Worm (Caenorhabditis elegans): ENCODE data around the gene K01C8.2.

The K01C8.2 gene

DNA sequence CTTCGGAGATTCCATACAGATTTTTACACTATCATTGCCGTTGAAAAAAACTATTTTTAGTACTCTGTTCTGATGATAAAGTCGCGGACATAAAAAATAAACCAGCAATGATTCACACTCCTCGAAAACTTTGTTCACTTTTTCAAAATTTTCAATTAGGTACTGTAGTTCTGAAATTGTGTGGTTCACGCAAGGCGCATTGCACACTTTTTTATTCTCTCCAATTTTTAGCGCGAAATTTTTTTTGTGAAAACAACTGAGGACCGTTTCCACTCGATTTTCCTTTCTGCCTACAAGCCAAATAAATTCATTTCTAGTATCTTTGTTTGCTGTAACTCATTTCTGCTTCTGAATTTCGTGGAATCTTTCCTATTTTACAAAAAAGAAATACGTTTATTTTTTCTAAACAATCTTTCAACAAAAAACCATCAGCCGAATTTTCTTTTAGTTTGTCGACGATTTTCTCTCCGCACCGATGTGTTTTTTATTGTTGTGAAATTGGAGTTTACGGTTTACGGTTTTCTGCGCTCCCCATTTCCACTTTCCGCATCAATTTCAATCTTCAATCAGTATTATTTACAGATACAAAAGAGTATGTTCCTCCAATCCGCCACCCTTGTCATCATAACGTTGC lies 16.0 kb downstream of the K01C8.2 start, which contains the start of gene F35C11.5 (continued):
- TF ChIP-seq mes-4 (tag; optimal IDR thresholded peaks at IDR 0.05) (no peak), ZK185.1 (tag; optimal IDR thresholded peaks at IDR 0.05; ENCODE audit: poor library complexity, severe bottlenecking) (no peak), dpff-1 (tag; optimal IDR thresholded peaks at IDR 0.05) (no peak), F57C9.4 (tag; optimal IDR thresholded peaks at IDR 0.05) (no peak), madf-10 (tag; optimal IDR thresholded peaks at IDR 0.05) (no peak), pbrm-1 (GFP tag; IDR thresholded peaks at IDR 0.05) (no peak), ceh-40 (GFP tag; IDR thresholded peaks at IDR 0.05) (no peak), ztf-26 (tag; optimal IDR thresholded peaks at IDR 0.05) (no peak), attf-6 (GFP tag; IDR thresholded peaks at IDR 0.05) (no peak), ceh-27 (GFP tag; optimal IDR thresholded peaks at IDR 0.05) (no peak), ceh-100 (GFP tag; IDR thresholded peaks at IDR 0.05) (no peak), fkh-3 (tag; optimal IDR thresholded peaks at IDR 0.05) (no peak), F10E7.11 (tag; optimal IDR thresholded peaks at IDR 0.05) (no peak), F23B12.7 (tag; optimal IDR thresholded peaks at IDR 0.05; ENCODE audit: insufficient read depth) (no peak), ceh-58 (GFP tag; IDR thresholded peaks at IDR 0.05) (no peak), hmg-1.2 (GFP tag; IDR thresholded peaks at IDR 0.05) (no peak), F49E8.2 (tag; optimal IDR thresholded peaks at IDR 0.05; ENCODE audit: insufficient read depth) (no peak), xnd-1 (tag; optimal IDR thresholded peaks at IDR 0.05) (peak; percentile 88), F55B11.4 (tag; optimal IDR thresholded peaks at IDR 0.05; ENCODE audit: borderline replicate concordance, insufficient read depth) (no peak), Y53G8AR.9 (GFP tag; conservative IDR thresholded peaks at IDR 0.05) (no peak), lir-1 (GFP tag; conservative IDR thresholded peaks at IDR 0.05) (no peak), unc-62 (GFP tag; optimal IDR thresholded peaks at IDR 0.05) (no peak), nfya-1 (tag; optimal IDR thresholded peaks at IDR 0.05; ENCODE audit: borderline replicate concordance, insufficient read depth) (no peak), tlf-1 (GFP tag; optimal IDR thresholded peaks at IDR 0.05) (no peak), nhr-27 (tag; optimal IDR thresholded peaks at IDR 0.05) (no peak), F52B5.7 (tag; optimal IDR thresholded peaks at IDR 0.05) (no peak), lin-54 (GFP tag; optimal IDR thresholded peaks at IDR 0.05) (peak; percentile 48), zfh-2 (GFP tag; conservative IDR thresholded peaks at IDR 0.05) (no peak), ztf-6 (GFP tag; IDR thresholded peaks at IDR 0.05) (no peak), Y79H2A.3 (GFP tag; conservative IDR thresholded peaks at IDR 0.05) (no peak), nhr-120 (GFP tag; IDR thresholded peaks at IDR 0.05) (no peak), ztf-18 (tag; optimal IDR thresholded peaks at IDR 0.05) (no peak), snpc-4 (GFP tag; optimal IDR thresholded peaks at IDR 0.05) (no peak), snpc-4 (tag; optimal IDR thresholded peaks at IDR 0.05) (no peak), tbx-9 (tag; optimal IDR thresholded peaks at IDR 0.05; ENCODE audit: borderline replicate concordance) (no peak), tbp1 (GFP tag; optimal IDR thresholded peaks at IDR 0.05) (no peak), T26A5.8 (tag; optimal IDR thresholded peaks at IDR 0.05) (no peak), lsl-1 (GFP tag; optimal IDR thresholded peaks at IDR 0.05) (peak; percentile 93), lin-35 (GFP tag; optimal IDR thresholded peaks at IDR 0.05) (no peak), madf-3 (GFP tag; IDR thresholded peaks at IDR 0.05) (no peak), bed-1 (GFP tag; IDR thresholded peaks at IDR 0.05) (no peak), hlh-12 (tag; optimal IDR thresholded peaks at IDR 0.05) (no peak), atf-7 (tag; optimal IDR thresholded peaks at IDR 0.05) (no peak), nfyb-1 (GFP tag; IDR thresholded peaks at IDR 0.05) (no peak), hrde-1 (tag; optimal IDR thresholded peaks at IDR 0.05; ENCODE audit: borderline replicate concordance) (no peak), C06A6.2 (GFP tag; conservative IDR thresholded peaks at IDR 0.05) (no peak), K11D2.4 (GFP tag; IDR thresholded peaks at IDR 0.05) (no peak), Y95B8A.8 (GFP tag; IDR thresholded peaks at IDR 0.05) (no peak), sea-2 (GFP tag; IDR thresholded peaks at IDR 0.05) (no peak)

Measured in whole organism, young adult.